Worm (Caenorhabditis elegans): ENCODE data around the gene F58F12.12.
A peak's percentile ranks its signal among the peaks of the same experiment; 100 is the strongest.

The F58F12.12 gene

ce11 chrII:6386467-6386866, 5.5 kb downstream of the F58F12.12 start, which contains the start of gene F58F12.4:
TSS of gene F58F12.4 (plus strand) at chrII:6386767.
- TF ChIP-seq nhr-23 (tag; optimal IDR thresholded peaks at IDR 0.05) (no peak), jun-1 (tag; optimal IDR thresholded peaks at IDR 0.05) (no peak), R02D3.7 (tag; optimal IDR thresholded peaks at IDR 0.05) (no peak), mdl-1 (tag; optimal IDR thresholded peaks at IDR 0.05) (no peak), ZK546.5 (tag; optimal IDR thresholded peaks at IDR 0.05) (no peak), tbx-2 (tag; optimal IDR thresholded peaks at IDR 0.05) (no peak)

- TF ChIP-seq elt-1 (tag; optimal IDR thresholded peaks at IDR 0.05) = no peak
- TF ChIP-seq ztf-4 (tag; optimal IDR thresholded peaks at IDR 0.05) = no peak
- TF ChIP-seq pqm-1 (tag; optimal IDR thresholded peaks at IDR 0.05) = no peak
- TF ChIP-seq ceh-82 (tag; optimal IDR thresholded peaks at IDR 0.05) = no peak
- no peak for TF ChIP-seq ama-1 (optimal IDR thresholded peaks at IDR 0.05)
- no peak for TF ChIP-seq jun-1 (tag; optimal IDR thresholded peaks at IDR 0.05)
Measured at ce11 chrII:6387937-6388336, 7.0 kb downstream of the F58F12.12 start, which contains the start of gene F58F12.2. TSS of gene F58F12.2 (minus strand) at chrII:6388037.

- TF ChIP-seq unc-39 (tag; optimal IDR thresholded peaks at IDR 0.05) (no peak), egl-27 (tag; optimal IDR thresholded peaks at IDR 0.05) (no peak), lin-15B (tag; optimal IDR thresholded peaks at IDR 0.05) (no peak), aly-2 (tag; optimal IDR thresholded peaks at IDR 0.05) (no peak), mml-1 (tag; optimal IDR thresholded peaks at IDR 0.05) (no peak), lsy-12 (tag; optimal IDR thresholded peaks at IDR 0.05) (no peak), fkh-10 (GFP tag; optimal IDR thresholded peaks at IDR 0.05) (no peak), skn-1 (tag; optimal IDR thresholded peaks at IDR 0.05) (no peak), nhr-23 (tag; optimal IDR thresholded peaks at IDR 0.05) (no peak), mdl-1 (tag; optimal IDR thresholded peaks at IDR 0.05) (no peak)
Measured at ce11 chrII:6391195-6391594, 10.2 kb downstream of the F58F12.12 start, which contains the start of gene F58F12.3. TSS of gene F58F12.3 (minus strand) at chrII:6391295.

- TF ChIP-seq lin-39 (tag; optimal IDR thresholded peaks at IDR 0.05) = peak; percentile 50
- TF ChIP-seq nhr-77 (tag; optimal IDR thresholded peaks at IDR 0.05) = no peak
- no peak for TF ChIP-seq nhr-76 (tag; optimal IDR thresholded peaks at IDR 0.05)
- no peak for TF ChIP-seq zag-1 (tag; optimal IDR thresholded peaks at IDR 0.05)
- no peak for TF ChIP-seq nhr-43 (tag; optimal IDR thresholded peaks at IDR 0.05; ENCODE audit: poor library complexity, severe bottlenecking)
- no peak for TF ChIP-seq ztf-11 (tag; optimal IDR thresholded peaks at IDR 0.05)
Measured at ce11 chrII:6394037-6394436, 13.1 kb downstream of the F58F12.12 start.

- no peak for TF ChIP-seq pha-4 (tag; optimal IDR thresholded peaks at IDR 0.05)
Measured at ce11 chrII:6398406-6398805, 17.4 kb downstream of the F58F12.12 start, which contains the start of gene zig-10. TSS of gene zig-10 (plus strand) at chrII:6398706.

- TF ChIP-seq eor-1 (tag; optimal IDR thresholded peaks at IDR 0.05) (no peak), egl-27 (tag; optimal IDR thresholded peaks at IDR 0.05) (no peak), sea-2 (GFP tag; optimal IDR thresholded peaks at IDR 0.05) (no peak), elt-2 (tag; optimal IDR thresholded peaks at IDR 0.05) (no peak), egl-5 (tag; optimal IDR thresholded peaks at IDR 0.05) (no peak), fos-1 (tag; optimal IDR thresholded peaks at IDR 0.05) (no peak), nhr-43 (tag; optimal IDR thresholded peaks at IDR 0.05; ENCODE audit: poor library complexity, severe bottlenecking) (no peak), ama-1 (optimal IDR thresholded peaks at IDR 0.05) (no peak), daf-12 (tag; optimal IDR thresholded peaks at IDR 0.05) (no peak), ztf-11 (tag; optimal IDR thresholded peaks at IDR 0.05) (no peak), nhr-76 (tag; optimal IDR thresholded peaks at IDR 0.05) (no peak), nhr-25 (tag; optimal IDR thresholded peaks at IDR 0.05) (no peak), mdl-1 (tag; optimal IDR thresholded peaks at IDR 0.05) (no peak)
Measured at ce11 chrII:6401649-6402048, 20.7 kb downstream of the F58F12.12 start, which contains the start of gene btb-2. TSS of gene btb-2 (plus strand) at chrII:6401949.
